Worm (Caenorhabditis elegans) whole organism, late embryonic: ENCODE results near the gene T10C6.6.

Experiments used
- F13H6.1 ChIP-seq: sonication (generic microtip); optimal IDR thresholded peaks from 2 replicates; lab custom pipeline; 2016; ENCODE audit warnings: missing genetic modification characterization, missing compliant biosample characterization
- Y22D7AL.16 ChIP-seq: sonication (generic microtip); optimal IDR thresholded peaks from 2 replicates; lab custom pipeline; 2016; ENCODE audit warnings: missing genetic modification characterization, missing compliant biosample characterization
- ahr-1 ChIP-seq: sonication (generic microtip); optimal IDR thresholded peaks from 2 replicates; lab custom pipeline; 2016; ENCODE audit warnings: missing genetic modification characterization, missing compliant biosample characterization
- ama-1 ChIP-seq: fragments of 150-350 bp; optimal IDR thresholded peaks from 2 replicates; lab custom pipeline; 2014
- ceh-18 ChIP-seq: sonication (generic microtip); optimal IDR thresholded peaks from 2 replicates; lab custom pipeline; 2016; ENCODE audit warnings: missing genetic modification characterization, missing compliant biosample characterization
- ceh-19 ChIP-seq: fragments of 200-800 bp; sonication (Bioruptor generic); optimal IDR thresholded peaks from 2 replicates; lab custom pipeline; 2018; ENCODE audit warnings: mild to moderate bottlenecking, missing genetic modification characterization, missing compliant biosample characterization
- ceh-2 ChIP-seq: sonication (generic microtip); optimal IDR thresholded peaks from 2 replicates; lab custom pipeline; 2016; ENCODE audit warnings: missing genotype, missing genetic modification characterization, missing compliant biosample characterization
- ceh-22 ChIP-seq: sonication (generic microtip); optimal IDR thresholded peaks from 2 replicates; lab custom pipeline; 2017; ENCODE audit warnings: missing biosample characterization, missing genetic modification characterization
- ceh-24 ChIP-seq: sonication (generic microtip); optimal IDR thresholded peaks from 2 replicates; lab custom pipeline; 2016; ENCODE audit warnings: mild to moderate bottlenecking, missing genetic modification characterization, missing compliant biosample characterization
- ceh-31 ChIP-seq: sonication (generic microtip); optimal IDR thresholded peaks from 2 replicates; lab custom pipeline; 2016; ENCODE audit warnings: missing genetic modification characterization, missing compliant biosample characterization
- ceh-34 ChIP-seq: sonication (generic microtip); optimal IDR thresholded peaks from 2 replicates; lab custom pipeline; 2016; ENCODE audit warnings: mild to moderate bottlenecking, missing genetic modification characterization, missing compliant biosample characterization
- ceh-45 ChIP-seq: fragments of 200-800 bp; sonication (Bioruptor generic); IDR thresholded peaks from 2 replicates; pipeline ENCODE4 v1.3.6; 2022; ENCODE audit warnings: missing genetic modification reagents, missing genetic modification characterization, missing compliant biosample characterization
- ceh-6 ChIP-seq: fragments of 200-800 bp; sonication (Bioruptor generic); optimal IDR thresholded peaks from 2 replicates; lab custom pipeline; 2018; ENCODE audit warnings: mild to moderate bottlenecking, missing genetic modification characterization, missing compliant biosample characterization
- ceh-9 ChIP-seq: sonication (generic microtip); optimal IDR thresholded peaks from 2 replicates; lab custom pipeline; 2016; ENCODE audit warnings: mild to moderate bottlenecking, missing genetic modification characterization, inconsistent platforms, missing compliant biosample characterization
- che-1 ChIP-seq: sonication (generic microtip); optimal IDR thresholded peaks from 2 replicates; lab custom pipeline; 2016; ENCODE audit warnings: mild to moderate bottlenecking, missing genetic modification characterization, missing compliant biosample characterization
- dmd-4 ChIP-seq: sonication (generic microtip); optimal IDR thresholded peaks from 2 replicates; lab custom pipeline; 2016; ENCODE audit warnings: borderline replicate concordance, missing genetic modification characterization, missing compliant biosample characterization
- elt-4 ChIP-seq: sonication (generic microtip); optimal IDR thresholded peaks from 2 replicates; lab custom pipeline; 2016; ENCODE audit warnings: missing genetic modification characterization, missing compliant biosample characterization
- eyg-1 ChIP-seq: sonication (generic microtip); optimal IDR thresholded peaks from 2 replicates; lab custom pipeline; 2016; ENCODE audit warnings: missing genotype, missing genetic modification characterization, missing compliant biosample characterization
- fax-1 ChIP-seq: sonication (generic microtip); optimal IDR thresholded peaks from 2 replicates; lab custom pipeline; 2016; ENCODE audit warnings: missing genotype, missing genetic modification characterization, missing compliant biosample characterization
- fkh-10 ChIP-seq: fragments of 150-350 bp; optimal IDR thresholded peaks from 2 replicates; lab custom pipeline; 2014; ENCODE audit warnings: missing biosample characterization, missing genetic modification reagents, missing genetic modification characterization
- gmeb-2 ChIP-seq: sonication (generic microtip); optimal IDR thresholded peaks from 2 replicates; lab custom pipeline; 2016; ENCODE audit warnings: missing genetic modification characterization, inconsistent platforms, missing compliant biosample characterization
- hlh-13 ChIP-seq: fragments of 200-800 bp; sonication (Bioruptor generic); optimal IDR thresholded peaks from 2 replicates; lab custom pipeline; 2018; ENCODE audit warnings: mild to moderate bottlenecking, missing genetic modification characterization, missing compliant biosample characterization
- hlh-6 ChIP-seq: sonication (generic microtip); optimal IDR thresholded peaks from 2 replicates; lab custom pipeline; 2016; ENCODE audit warnings: missing genotype, missing genetic modification characterization, missing compliant biosample characterization
- hlh-8 ChIP-seq: sonication (generic microtip); optimal IDR thresholded peaks from 2 replicates; lab custom pipeline; 2016; ENCODE audit warnings: missing genotype, missing genetic modification characterization, missing compliant biosample characterization
- lim-6 ChIP-seq: sonication (generic microtip); optimal IDR thresholded peaks from 2 replicates; lab custom pipeline; 2016; ENCODE audit warnings: missing genetic modification characterization, missing compliant biosample characterization
- lin-11 ChIP-seq: fragments of 200-800 bp; sonication (Bioruptor generic); optimal IDR thresholded peaks from 2 replicates; lab custom pipeline; 2018; ENCODE audit warnings: mild to moderate bottlenecking, missing genetic modification characterization, missing compliant biosample characterization
- pat-9 ChIP-seq: fragments of 200-800 bp; sonication (Bioruptor generic); optimal IDR thresholded peaks from 2 replicates; lab custom pipeline; 2018; ENCODE audit warnings: mild to moderate bottlenecking, missing genetic modification characterization, moderate library complexity, missing compliant biosample characterization
- pax-1 ChIP-seq: fragments of 150-350 bp; optimal IDR thresholded peaks from 2 replicates; lab custom pipeline; 2014; ENCODE audit warnings: missing biosample characterization, missing genetic modification characterization
- pros-1 ChIP-seq: fragments of 150-350 bp; optimal IDR thresholded peaks from 2 replicates; lab custom pipeline; 2014; ENCODE audit warnings: missing biosample characterization, missing genetic modification reagents, missing genetic modification characterization
- ref-2 ChIP-seq: sonication (generic microtip); optimal IDR thresholded peaks from 2 replicates; lab custom pipeline; 2016; ENCODE audit warnings: missing genetic modification characterization, missing compliant biosample characterization
- sdc-2 ChIP-seq: sonication (generic microtip); optimal IDR thresholded peaks from 2 replicates; lab custom pipeline; 2016; ENCODE audit warnings: missing genotype, missing genetic modification characterization, missing compliant biosample characterization
- sox-4 ChIP-seq: sonication (generic microtip); optimal IDR thresholded peaks from 2 replicates; lab custom pipeline; 2017; ENCODE audit warnings: mild to moderate bottlenecking, missing genetic modification characterization, inconsistent platforms, missing compliant biosample characterization
- syd-9 ChIP-seq: sonication (generic microtip); optimal IDR thresholded peaks from 2 replicates; lab custom pipeline; 2016; ENCODE audit warnings: mild to moderate bottlenecking, missing genetic modification characterization, moderate library complexity, missing compliant biosample characterization
- tbx-7 ChIP-seq: sonication (generic microtip); optimal IDR thresholded peaks from 2 replicates; lab custom pipeline; 2016; ENCODE audit warnings: missing genotype, missing genetic modification characterization, missing compliant biosample characterization
- unc-3 ChIP-seq, 2 experiments: fragments of 200-800 bp in 1 of 2; sonication (Bioruptor generic) in 1 of 2; sonication (generic microtip) in 1 of 2; conservative IDR thresholded peaks in 1 of 2; optimal IDR thresholded peaks in 1 of 2; 2 replicates each; pipeline versions ENCODE4 v1.3.6 to Lab custom; 2016 to 2022; ENCODE audit warnings: missing compliant biosample characterization in 2 of 2, missing genetic modification characterization in 2 of 2, missing genetic modification reagents in 1 of 2
- unc-42 ChIP-seq: sonication (generic microtip); optimal IDR thresholded peaks from 2 replicates; lab custom pipeline; 2016; ENCODE audit warnings: missing genotype, missing genetic modification characterization, missing compliant biosample characterization
- unc-55 ChIP-seq: sonication (generic microtip); optimal IDR thresholded peaks from 2 replicates; lab custom pipeline; 2017; ENCODE audit warnings: missing biosample characterization, missing genetic modification reagents, missing genetic modification characterization
- unc-86 ChIP-seq: sonication (generic microtip); optimal IDR thresholded peaks from 2 replicates; lab custom pipeline; 2016; ENCODE audit warnings: missing genetic modification characterization, missing compliant biosample characterization

Gene T10C6.6

ce11 chrV:16022600-16022999 is 1.5 kb upstream of the T10C6.6 start (continued):
- no peak for TF ChIP-seq ahr-1 (tag; lab: Kevin White, UChicago)
- peak; percentile 90 for TF ChIP-seq ceh-2 (tag; lab: Kevin White, UChicago)
- TF ChIP-seq unc-3 (GFP tag; conservative IDR thresholded peaks at IDR 0.05; lab: Robert Waterston, UW) = no peak
- no peak for TF ChIP-seq unc-3 (tag; optimal IDR thresholded peaks at IDR 0.05; lab: Kevin White, UChicago)
- peak; percentile 85 for TF ChIP-seq tbx-7 (tag; lab: Kevin White, UChicago)
- no peak for TF ChIP-seq hlh-13 (GFP tag; lab: Kevin White, UChicago)
- no peak for TF ChIP-seq ama-1 (lab: Kevin White, UChicago)
- TF ChIP-seq ceh-19 = no peak
- no peak for TF ChIP-seq pax-1 (tag; lab: Kevin White, UChicago)
- no peak for TF ChIP-seq syd-9 (tag; lab: Kevin White, UChicago)
- TF ChIP-seq ceh-18 (tag; lab: Kevin White, UChicago) = no peak
- TF ChIP-seq sdc-2 (tag; lab: Kevin White, UChicago) = peak; percentile 47
- peak; percentile 93 for TF ChIP-seq ceh-31
- no peak for TF ChIP-seq ceh-24 (tag; lab: Kevin White, UChicago)
- TF ChIP-seq fax-1 = peak; percentile 43
- TF ChIP-seq F13H6.1 (tag; lab: Kevin White, UChicago) = peak; percentile 35
- TF ChIP-seq ceh-9 (tag; lab: Kevin White, UChicago) = no peak
- TF ChIP-seq lim-6 = peak; percentile 57

- TF ChIP-seq ceh-24 (tag; lab: Kevin White, UChicago) (no peak), unc-42 (tag; lab: Kevin White, UChicago) (no peak), syd-9 (tag; lab: Kevin White, UChicago) (no peak), pat-9 (no peak), hlh-6 (tag; lab: Kevin White, UChicago) (no peak), ceh-45 (GFP tag; lab: Robert Waterston, UW) (no peak), hlh-8 (no peak), tbx-7 (tag; lab: Kevin White, UChicago) (no peak), lin-11 (tag; lab: Kevin White, UChicago) (no peak), eyg-1 (no peak)
Observed at ce11 chrV:16023051-16023450, 1.1 kb upstream of the T10C6.6 start, which contains the start of gene cwc-15. cwc-15 (plus strand) TSS chrV:16023351.

ce11 chrV:16023559-16023958 is 567 bp upstream of the T10C6.6 start:
- TF ChIP-seq ceh-34 (tag; lab: Kevin White, UChicago) (no peak), sox-4 (tag; lab: Kevin White, UChicago) (no peak), pros-1 (tag; lab: Kevin White, UChicago) (no peak), unc-55 (no peak), ceh-45 (GFP tag; lab: Robert Waterston, UW) (no peak), fkh-10 (GFP tag; lab: Kevin White, UChicago) (no peak), elt-4 (tag; lab: Kevin White, UChicago) (no peak), dmd-4 (tag; lab: Kevin White, UChicago) (no peak), ceh-9 (tag; lab: Kevin White, UChicago) (no peak), ceh-6 (GFP tag; lab: Kevin White, UChicago) (no peak), unc-86 (tag; lab: Kevin White, UChicago) (no peak), pax-1 (tag; lab: Kevin White, UChicago) (no peak), ref-2 (tag; lab: Kevin White, UChicago) (no peak), Y22D7AL.16 (tag; lab: Kevin White, UChicago) (no peak), che-1 (no peak), ceh-22 (tag; lab: Kevin White, UChicago) (no peak), gmeb-2 (tag; lab: Kevin White, UChicago) (no peak), ceh-2 (tag; lab: Kevin White, UChicago) (no peak), hlh-6 (tag; lab: Kevin White, UChicago) (no peak)
